Worm (Caenorhabditis elegans) whole organism, L4/young adult: ENCODE results near the gene ZK688.9.

Source experiments
- W03F9.2 ChIP-seq: fragments of 150-350 bp; optimal IDR thresholded peaks from 2 replicates; lab custom pipeline; 2014; ENCODE audit warnings: missing biosample characterization, missing genetic modification characterization
- dao-5 ChIP-seq: sonication (generic microtip); optimal IDR thresholded peaks from 2 replicates; lab custom pipeline; 2016; ENCODE audit warnings: missing genotype, missing genetic modification characterization, moderate library complexity, missing compliant biosample characterization
- him-1 ChIP-seq: sonication (generic microtip); optimal IDR thresholded peaks from 2 replicates; lab custom pipeline; 2016; ENCODE audit warnings: missing genotype, missing genetic modification reagents, missing genetic modification characterization, missing compliant biosample characterization

DNA sequence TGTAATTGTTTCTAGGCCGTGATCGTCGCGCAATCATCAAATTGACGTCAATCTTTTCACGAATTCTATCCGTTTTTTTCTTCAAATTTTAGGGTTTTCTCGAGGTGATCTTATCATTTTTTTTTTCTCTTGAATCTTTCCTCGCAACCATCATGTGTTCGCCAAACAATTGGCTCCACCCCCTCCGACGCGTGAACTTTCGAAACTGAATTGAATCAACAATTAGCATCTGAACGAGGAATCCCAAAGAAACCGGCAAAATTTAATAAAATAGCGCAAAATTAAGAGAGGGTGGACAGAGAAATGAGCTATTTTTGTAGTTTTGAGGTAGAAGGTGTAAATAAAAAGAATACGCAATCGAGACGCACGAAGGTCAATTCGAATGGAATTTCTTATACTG lies 10.0 kb downstream of the ZK688.9 start:
- TF ChIP-seq dao-5 (tag; lab: Kevin White, UChicago), result no peak
- no peak for TF ChIP-seq him-1 (tag; lab: Kevin White, UChicago)
- no peak for TF ChIP-seq W03F9.2
